Worm (Caenorhabditis elegans): ENCODE measurements around the gene T06E6.10.

- no peak for TF ChIP-seq dmd-4 (tag; optimal IDR thresholded peaks at IDR 0.05)
- no peak for TF ChIP-seq nhr-11 (tag; optimal IDR thresholded peaks at IDR 0.05)
- no peak for TF ChIP-seq unc-62 (GFP tag; optimal IDR thresholded peaks at IDR 0.05)
- TF ChIP-seq skn-1 (tag; optimal IDR thresholded peaks at IDR 0.05), result no peak
- TF ChIP-seq ZK546.5 (tag; optimal IDR thresholded peaks at IDR 0.05), result no peak
- no peak for TF ChIP-seq nhr-237 (tag; optimal IDR thresholded peaks at IDR 0.05)
- TF ChIP-seq snpc-4 (tag; optimal IDR thresholded peaks at IDR 0.05), result no peak
- TF ChIP-seq egl-27 (tag; optimal IDR thresholded peaks at IDR 0.05), result no peak
- TF ChIP-seq blmp-1 (tag; optimal IDR thresholded peaks at IDR 0.05; ENCODE audit: insufficient read depth), result no peak
- TF ChIP-seq aly-2 (tag; optimal IDR thresholded peaks at IDR 0.05), result no peak
- TF ChIP-seq elt-1 (tag; optimal IDR thresholded peaks at IDR 0.05), result no peak
- TF ChIP-seq ama-1 (optimal IDR thresholded peaks at IDR 0.05), result no peak
These were observed 23.0 kb upstream of the T06E6.10 start, which contains the start of gene T06E6.1 for ce11 chrV:15394906-15395305.

Data from whole organism, L2 larva.